ENCODE assay signal across 5 worm cellular contexts in genomic region chrIII:5557246-5557819, ce11.
TF ChIP-seq lines count a peak whose summit lies in the region.

Gene rpc-2, plus strand, starts transcription at chrIII:5557365.

TF ChIP-seq in whole organism, L1 larva, 84 proteins besides CTCF, POLR2A, EP300 and RAD21:
- TF ChIP-seq nhr-28 (tag; optimal IDR thresholded peaks at IDR 0.05; lab: Kevin White, UChicago) (no peak), nhr-85 (tag; lab: Kevin White, UChicago) (peak; percentile 1)
TF ChIP-seq in whole organism, L1 larva: peak in this region for 1.

TF ChIP-seq in whole organism, L2 larva, 48 proteins besides CTCF, POLR2A, EP300 and RAD21:
- TF ChIP-seq sma-3 (GFP tag; optimal IDR thresholded peaks at IDR 0.05; lab: Kevin White, UChicago) (no peak), ama-1 (optimal IDR thresholded peaks at IDR 0.05; lab: Kevin White, UChicago) (peak; percentile 31)
TF ChIP-seq in whole organism, L2 larva: peak in this region for 1.

TF ChIP-seq in whole organism, L3 larva, 47 proteins besides CTCF, POLR2A, EP300 and RAD21:
- TF ChIP-seq ama-1 (optimal IDR thresholded peaks at IDR 0.05; lab: Kevin White, UChicago) (peak; percentile 64), ceh-28 (tag; optimal IDR thresholded peaks at IDR 0.05; lab: Kevin White, UChicago) (no peak), mdl-1 (tag; optimal IDR thresholded peaks at IDR 0.05; lab: Kevin White, UChicago) (no peak), R02D3.7 (tag; optimal IDR thresholded peaks at IDR 0.05; lab: Kevin White, UChicago) (no peak), ceh-9 (tag; optimal IDR thresholded peaks at IDR 0.05; lab: Kevin White, UChicago) (no peak), nhr-67 (tag; optimal IDR thresholded peaks at IDR 0.05; lab: Kevin White, UChicago) (no peak), mml-1 (tag; optimal IDR thresholded peaks at IDR 0.05; lab: Kevin White, UChicago) (no peak), sea-2 (GFP tag; optimal IDR thresholded peaks at IDR 0.05; lab: Kevin White, UChicago) (no peak), tbx-2 (tag; optimal IDR thresholded peaks at IDR 0.05; lab: Kevin White, UChicago) (no peak), ceh-16 (tag; optimal IDR thresholded peaks at IDR 0.05; lab: Kevin White, UChicago) (no peak), fkh-10 (GFP tag; optimal IDR thresholded peaks at IDR 0.05; lab: Kevin White, UChicago) (no peak), nhr-28 (tag; optimal IDR thresholded peaks at IDR 0.05; lab: Kevin White, UChicago) (no peak), nhr-11 (tag; optimal IDR thresholded peaks at IDR 0.05; lab: Kevin White, UChicago) (no peak), elt-2 (tag; optimal IDR thresholded peaks at IDR 0.05; lab: Kevin White, UChicago) (peak; percentile 8), lsy-12 (tag; optimal IDR thresholded peaks at IDR 0.05; lab: Kevin White, UChicago) (no peak)

TF ChIP-seq in whole organism, L4 larva, 104 proteins besides CTCF, POLR2A, EP300 and RAD21 (continues in another document):
- TF ChIP-seq jun-1 (tag; optimal IDR thresholded peaks at IDR 0.05; lab: Kevin White, UChicago) (no peak), skn-1 (tag; optimal IDR thresholded peaks at IDR 0.05; lab: Kevin White, UChicago) (no peak), ceh-20 (GFP tag; IDR thresholded peaks at IDR 0.05; lab: Robert Waterston, UW) (no peak), ces-1 (GFP tag; optimal IDR thresholded peaks at IDR 0.05; lab: Kevin White, UChicago) (no peak), lin-15B (tag; optimal IDR thresholded peaks at IDR 0.05; lab: Kevin White, UChicago) (no peak), F44E2.7 (GFP tag; IDR thresholded peaks at IDR 0.05; lab: Robert Waterston, UW) (no peak), lin-29 (GFP tag; IDR thresholded peaks at IDR 0.05; lab: Robert Waterston, UW) (no peak), tag-97 (GFP tag; IDR thresholded peaks at IDR 0.05; lab: Robert Waterston, UW) (no peak), fkh-10 (GFP tag; optimal IDR thresholded peaks at IDR 0.05; lab: Kevin White, UChicago) (no peak), mxl-2 (GFP tag; conservative IDR thresholded peaks at IDR 0.05; lab: Robert Waterston, UW) (no peak), nhr-41 (GFP tag; IDR thresholded peaks at IDR 0.05; lab: Robert Waterston, UW) (no peak), Y48G9A.11 (GFP tag; IDR thresholded peaks at IDR 0.05; lab: Robert Waterston, UW) (peak; percentile 19; the same call in 1 of the 2 replicates), saeg-2 (GFP tag; IDR thresholded peaks at IDR 0.05; lab: Robert Waterston, UW) (no peak), pqm-1 (tag; optimal IDR thresholded peaks at IDR 0.05; lab: Kevin White, UChicago) (no peak), T20F7.1 (GFP tag; optimal IDR thresholded peaks at IDR 0.05; lab: Kevin White, UChicago) (no peak), R02D3.7 (tag; optimal IDR thresholded peaks at IDR 0.05; lab: Kevin White, UChicago) (no peak), sdz-12 (GFP tag; optimal IDR thresholded peaks at IDR 0.05; lab: Kevin White, UChicago) (no peak), daf-8 (GFP tag; IDR thresholded peaks at IDR 0.05; lab: Robert Waterston, UW) (no peak), lin-1 (GFP tag; IDR thresholded peaks at IDR 0.05; lab: Robert Waterston, UW) (no peak), ceh-82 (tag; optimal IDR thresholded peaks at IDR 0.05; lab: Kevin White, UChicago) (no peak), egl-43 (GFP tag; IDR thresholded peaks at IDR 0.05; lab: Robert Waterston, UW) (peak; percentile 54; the same call in 1 of the 2 replicates), zip-11 (GFP tag; IDR thresholded peaks at IDR 0.05; lab: Robert Waterston, UW) (no peak), ztf-11 (tag; optimal IDR thresholded peaks at IDR 0.05; lab: Kevin White, UChicago) (no peak), gei-8 (GFP tag; optimal IDR thresholded peaks at IDR 0.05; lab: Kevin White, UChicago) (no peak), lin-39 (tag; optimal IDR thresholded peaks at IDR 0.05; lab: Kevin White, UChicago) (no peak), vab-7 (GFP tag; IDR thresholded peaks at IDR 0.05; lab: Robert Waterston, UW) (no peak), ceh-44 (GFP tag; IDR thresholded peaks at IDR 0.05; lab: Robert Waterston, UW) (no peak), nhr-48 (tag; optimal IDR thresholded peaks at IDR 0.05; lab: Kevin White, UChicago) (no peak), ZK337.2 (GFP tag; IDR thresholded peaks at IDR 0.05; lab: Robert Waterston, UW) (no peak), dve-1 (tag; optimal IDR thresholded peaks at IDR 0.05; lab: Kevin White, UChicago; ENCODE audit: insufficient read depth) (no peak), zag-1 (tag; optimal IDR thresholded peaks at IDR 0.05; lab: Kevin White, UChicago) (no peak), mep-1 (tag; optimal IDR thresholded peaks at IDR 0.05; lab: Kevin White, UChicago) (no peak), nhr-10 (tag; optimal IDR thresholded peaks at IDR 0.05; lab: Kevin White, UChicago) (no peak), duxl-1 (tag; optimal IDR thresholded peaks at IDR 0.05; lab: Kevin White, UChicago; ENCODE audit: poor library complexity) (no peak), mxl-3 (GFP tag; optimal IDR thresholded peaks at IDR 0.05; lab: Kevin White, UChicago) (no peak), ama-1 (optimal IDR thresholded peaks at IDR 0.05; lab: Kevin White, UChicago) (peak; percentile 33), snpc-4 (tag; optimal IDR thresholded peaks at IDR 0.05; lab: Kevin White, UChicago) (no peak), Y5F2A.4 (GFP tag; optimal IDR thresholded peaks at IDR 0.05; lab: Kevin White, UChicago) (no peak), ctbp-1 (GFP tag; IDR thresholded peaks at IDR 0.05; lab: Robert Waterston, UW) (no peak), aha-1 (tag; lab: Kevin White, UChicago) (peak; percentile 66)

TF ChIP-seq in whole organism, young adult, 124 proteins besides CTCF, POLR2A, EP300 and RAD21 (continues in another document):
- no peak for TF ChIP-seq nhr-120 (GFP tag; IDR thresholded peaks at IDR 0.05; lab: Robert Waterston, UW)
- TF ChIP-seq Y56A3A.18 (GFP tag; IDR thresholded peaks at IDR 0.05; lab: Robert Waterston, UW) = peak; percentile 59; the same call in 1 of the 2 replicates
- no peak for TF ChIP-seq sptf-2 (GFP tag; optimal IDR thresholded peaks at IDR 0.05; lab: Kevin White, UChicago)
- no peak for TF ChIP-seq lin-35 (GFP tag; optimal IDR thresholded peaks at IDR 0.05; lab: Kevin White, UChicago)
- TF ChIP-seq aptf-2 (GFP tag; conservative IDR thresholded peaks at IDR 0.05; lab: Robert Waterston, UW) = no peak
- TF ChIP-seq Y79H2A.3 (GFP tag; conservative IDR thresholded peaks at IDR 0.05; lab: Robert Waterston, UW) = no peak
- no peak for TF ChIP-seq snpc-4 (GFP tag; optimal IDR thresholded peaks at IDR 0.05; lab: Kevin White, UChicago)
- TF ChIP-seq snpc-4 (tag; optimal IDR thresholded peaks at IDR 0.05; lab: Kevin White, UChicago) = no peak
- TF ChIP-seq mel-28 (tag; optimal IDR thresholded peaks at IDR 0.05; lab: Kevin White, UChicago; ENCODE audit: borderline replicate concordance) = no peak
- peak; percentile 63; the same call in 1 of the 2 replicates for TF ChIP-seq B0336.3 (GFP tag; IDR thresholded peaks at IDR 0.05; lab: Robert Waterston, UW)
- TF ChIP-seq ekl-4 (GFP tag; IDR thresholded peaks at IDR 0.05; lab: Robert Waterston, UW) = peak; percentile 51
- no peak for TF ChIP-seq akir-1 (GFP tag; optimal IDR thresholded peaks at IDR 0.05; lab: Kevin White, UChicago)
- TF ChIP-seq lsl-1 (GFP tag; optimal IDR thresholded peaks at IDR 0.05; lab: Kevin White, UChicago) = no peak
- no peak for TF ChIP-seq cebp-1 (GFP tag; IDR thresholded peaks at IDR 0.05; lab: Robert Waterston, UW)
- TF ChIP-seq cebp-1 (tag; optimal IDR thresholded peaks at IDR 0.05; lab: Kevin White, UChicago) = peak; percentile 55
- 0 out of 2 replicates have a peak, but pooled peaks have one; percentile 27 for TF ChIP-seq aptf-3 (GFP tag; IDR thresholded peaks at IDR 0.05; lab: Robert Waterston, UW)
- no peak for TF ChIP-seq ztf-25 (GFP tag; IDR thresholded peaks at IDR 0.05; lab: Robert Waterston, UW)
- no peak for TF ChIP-seq die-1 (tag; optimal IDR thresholded peaks at IDR 0.05; lab: Kevin White, UChicago)
- TF ChIP-seq atf-7 (tag; optimal IDR thresholded peaks at IDR 0.05; lab: Kevin White, UChicago) = peak; percentile 44
- TF ChIP-seq nhr-27 (tag; optimal IDR thresholded peaks at IDR 0.05; lab: Kevin White, UChicago) = peak; percentile 1
- TF ChIP-seq unc-130 (GFP tag; optimal IDR thresholded peaks at IDR 0.05; lab: Kevin White, UChicago) = no peak
- no peak for TF ChIP-seq ceh-40 (GFP tag; IDR thresholded peaks at IDR 0.05; lab: Robert Waterston, UW)
- TF ChIP-seq Y95B8A.8 (GFP tag; IDR thresholded peaks at IDR 0.05; lab: Robert Waterston, UW) = peak; percentile 38; the same call in 1 of the 2 replicates
- TF ChIP-seq F22D6.2 (tag; optimal IDR thresholded peaks at IDR 0.05; lab: Kevin White, UChicago) = no peak
- no peak for TF ChIP-seq nhr-179 (tag; optimal IDR thresholded peaks at IDR 0.05; lab: Kevin White, UChicago)
- no peak for TF ChIP-seq K11D2.4 (GFP tag; IDR thresholded peaks at IDR 0.05; lab: Robert Waterston, UW)
- TF ChIP-seq let-607 (tag; optimal IDR thresholded peaks at IDR 0.05; lab: Kevin White, UChicago) = no peak
- no peak for TF ChIP-seq bed-2 (GFP tag; IDR thresholded peaks at IDR 0.05; lab: Robert Waterston, UW)
- no peak for TF ChIP-seq Y67H2A.10 (GFP tag; conservative IDR thresholded peaks at IDR 0.05; lab: Robert Waterston, UW)
- TF ChIP-seq rpc-1 (optimal IDR thresholded peaks at IDR 0.05; lab: Kevin White, UChicago) = no peak
- no peak for TF ChIP-seq rpc-1 (tag; optimal IDR thresholded peaks at IDR 0.05; lab: Kevin White, UChicago)
- no peak for TF ChIP-seq attf-5 (GFP tag; optimal IDR thresholded peaks at IDR 0.05; lab: Kevin White, UChicago)
- TF ChIP-seq nfya-2 (GFP tag; IDR thresholded peaks at IDR 0.05; lab: Robert Waterston, UW) = 0 out of 2 replicates have a peak, but pooled peaks have one; percentile 76
- TF ChIP-seq ceh-91 (GFP tag; IDR thresholded peaks at IDR 0.05; lab: Robert Waterston, UW) = no peak
- no peak for TF ChIP-seq ets-4 (GFP tag; optimal IDR thresholded peaks at IDR 0.05; lab: Kevin White, UChicago)
- no peak for TF ChIP-seq ztf-28 (GFP tag; IDR thresholded peaks at IDR 0.05; lab: Robert Waterston, UW)
- no peak for TF ChIP-seq C17E4.6 (GFP tag; IDR thresholded peaks at IDR 0.05; lab: Robert Waterston, UW)
- TF ChIP-seq athp-1 (tag; optimal IDR thresholded peaks at IDR 0.05; lab: Kevin White, UChicago) = peak; percentile 70
- TF ChIP-seq egl-18 (GFP tag; IDR thresholded peaks at IDR 0.05; lab: Robert Waterston, UW) = no peak
- no peak for TF ChIP-seq Y53F4B.3 (GFP tag; IDR thresholded peaks at IDR 0.05; lab: Robert Waterston, UW)
- TF ChIP-seq ZK185.1 (tag; optimal IDR thresholded peaks at IDR 0.05; lab: Kevin White, UChicago; ENCODE audit: poor library complexity, severe bottlenecking) = no peak
- TF ChIP-seq nhr-90 (tag; optimal IDR thresholded peaks at IDR 0.05; lab: Kevin White, UChicago) = peak; percentile 59
- TF ChIP-seq mcd-1 (GFP tag; IDR thresholded peaks at IDR 0.05; lab: Robert Waterston, UW) = no peak
- no peak for TF ChIP-seq F57C9.4 (tag; optimal IDR thresholded peaks at IDR 0.05; lab: Kevin White, UChicago)
- peak; percentile 18 for TF ChIP-seq F10E7.11 (tag; optimal IDR thresholded peaks at IDR 0.05; lab: Kevin White, UChicago)
